Fruit fly (Drosophila melanogaster) whole organism: ENCODE measurements around the gene CG6441.

Experiments
- CG8478 ChIP-seq: fragments of >200 bp; optimal IDR thresholded peaks from 2 replicates; lab custom pipeline; 2018; ENCODE audit warnings: inconsistent platforms
- Dll ChIP-seq: fragments of >200 bp; optimal IDR thresholded peaks from 2 replicates; lab custom pipeline; 2017
- pan ChIP-seq: fragments of >200 bp; optimal IDR thresholded peaks from 2 replicates; lab custom pipeline; 2017
- psq ChIP-seq: fragments of >200 bp; optimal IDR thresholded peaks from 2 replicates; lab custom pipeline; 2017
- usp ChIP-seq: fragments of >200 bp; optimal IDR thresholded peaks from 2 replicates; lab custom pipeline; 2017; ENCODE audit warnings: missing biosample characterization, missing genetic modification characterization, mixed read lengths

- TF ChIP-seq pan (lab: Kevin White, UChicago) = no peak
- TF ChIP-seq CG8478 = no peak
- TF ChIP-seq Dll (lab: Kevin White, UChicago) = no peak
- TF ChIP-seq usp (GFP tag; lab: Kevin White, UChicago) = no peak
- no peak for TF ChIP-seq psq (lab: Kevin White, UChicago)
Observed at dm6 chr2L:7427067-7427785, 47.3 kb upstream of the CG6441 start.
